Fruit fly (Drosophila melanogaster) whole organism, embryonic: Measurements from ENCODE around the gene Smox.
A peak's percentile ranks its signal among the peaks of the same experiment; 100 is the strongest.

Experiments used
- Abd-B ChIP-seq: fragments of 200-800 bp; sonication (Bioruptor generic); optimal IDR thresholded peaks from 2 replicates; lab custom pipeline; 2018; ENCODE audit warnings: missing biosample characterization, mild to moderate bottlenecking, missing genetic modification characterization, moderate library complexity
- Blimp-1 ChIP-seq: fragments of 200-800 bp; sonication (Bioruptor generic); optimal IDR thresholded peaks from 3 replicates; lab custom pipeline; 2018; ENCODE audit warnings: missing biosample characterization, missing genetic modification characterization, mild to moderate bottlenecking, moderate library complexity, missing genetic modification reagents
- CG10274 ChIP-seq: fragments of 200-800 bp; sonication (Bioruptor generic); optimal IDR thresholded peaks from 3 replicates; lab custom pipeline; 2017; ENCODE audit warnings: missing biosample characterization, mild to moderate bottlenecking, missing genetic modification characterization
- CG10321 ChIP-seq: fragments of 200-800 bp; sonication (Bioruptor generic); IDR thresholded peaks from 2 replicates; pipeline ENCODE4 v1.3.6; 2022; ENCODE audit warnings: missing biosample characterization, missing genetic modification characterization
- CG10543 ChIP-seq: fragments of 200-800 bp; sonication (Bioruptor generic); optimal IDR thresholded peaks from 3 replicates; lab custom pipeline; 2017; ENCODE audit warnings: missing biosample characterization, mild to moderate bottlenecking, missing genetic modification characterization, moderate library complexity
- CG10979 ChIP-seq: fragments of 200-800 bp; sonication (Bioruptor generic); optimal IDR thresholded peaks from 2 replicates; lab custom pipeline; 2018; ENCODE audit warnings: missing biosample characterization, mild to moderate bottlenecking, missing genetic modification characterization, moderate library complexity
- CG11504 ChIP-seq: fragments of 200-800 bp; sonication (Bioruptor generic); optimal IDR thresholded peaks from 3 replicates; lab custom pipeline; 2019; ENCODE audit warnings: missing biosample characterization, mild to moderate bottlenecking, missing genetic modification characterization, moderate library complexity
- CG11560 ChIP-seq: fragments of 200-800 bp; sonication (Bioruptor generic); IDR thresholded peaks from 3 replicates; pipeline ENCODE4 v1.3.6; 2022; ENCODE audit warnings: missing biosample characterization, missing genetic modification characterization
- CG12942 ChIP-seq: fragments of 200-800 bp; sonication (Bioruptor generic); optimal IDR thresholded peaks from 3 replicates; lab custom pipeline; 2016; ENCODE audit warnings: missing biosample characterization, missing genetic modification characterization
- CG14667 ChIP-seq: fragments of 200-800 bp; sonication (Bioruptor generic); IDR thresholded peaks from 2 replicates; pipeline ENCODE4 v1.3.6; 2022; ENCODE audit warnings: missing biosample characterization, missing genetic modification characterization
- CG16779 ChIP-seq: fragments of 200-800 bp; sonication (Bioruptor generic); IDR thresholded peaks from 2 replicates; pipeline ENCODE4 v1.3.6; 2022; ENCODE audit warnings: missing biosample characterization, missing genetic modification characterization
- CG2120 ChIP-seq: fragments of 200-800 bp; sonication (Bioruptor generic); optimal IDR thresholded peaks from 3 replicates; lab custom pipeline; 2016; ENCODE audit warnings: missing biosample characterization, missing genetic modification characterization
- CG2712 ChIP-seq: fragments of 200-800 bp; optimal IDR thresholded peaks from 3 replicates; lab custom pipeline; 2019; ENCODE audit warnings: missing biosample characterization, mild to moderate bottlenecking, missing genetic modification characterization, moderate library complexity
- CG3281 ChIP-seq: fragments of 200-800 bp; sonication (Bioruptor generic); optimal IDR thresholded peaks from 3 replicates; lab custom pipeline; 2017; ENCODE audit warnings: missing biosample characterization, mild to moderate bottlenecking, missing genetic modification characterization
- CG4424 ChIP-seq: fragments of 200-800 bp; sonication (Bioruptor generic); optimal IDR thresholded peaks from 3 replicates; lab custom pipeline; 2016; ENCODE audit warnings: missing biosample characterization, missing genetic modification characterization
- CG7556 ChIP-seq: fragments of 200-800 bp; sonication (Bioruptor generic); optimal IDR thresholded peaks from 2 replicates; lab custom pipeline; 2017; ENCODE audit warnings: missing biosample characterization, mild to moderate bottlenecking, missing genetic modification characterization
- Camta ChIP-seq: fragments of 200-800 bp; sonication (Bioruptor generic); optimal IDR thresholded peaks from 2 replicates; lab custom pipeline; 2016; ENCODE audit warnings: missing biosample characterization, missing genetic modification characterization
- Chrac-16 ChIP-seq: fragments of 200-800 bp; sonication (Bioruptor generic); optimal IDR thresholded peaks from 3 replicates; lab custom pipeline; 2016; ENCODE audit warnings: missing biosample characterization, missing genetic modification characterization
- CrebB ChIP-seq: fragments of 200-800 bp; sonication (Bioruptor generic); optimal IDR thresholded peaks from 3 replicates; lab custom pipeline; 2018; ENCODE audit warnings: missing biosample characterization, mild to moderate bottlenecking, missing genetic modification characterization
- D ChIP-seq, 2 experiments: fragments of 200-800 bp in 1 of 2; fragments of >200 bp in 1 of 2; sonication (Bioruptor generic) in 1 of 2; optimal IDR thresholded peaks; 2 replicates in 1 of 2; 3 replicates in 1 of 2; lab custom pipeline; 2017; ENCODE audit warnings: mild to moderate bottlenecking in 1 of 2, missing biosample characterization in 1 of 2, missing genetic modification characterization in 1 of 2, missing genetic modification reagents in 1 of 2
- Dbx ChIP-seq: fragments of 200-800 bp; sonication (Bioruptor generic); IDR thresholded peaks from 3 replicates; pipeline ENCODE4 v1.3.6; 2022; ENCODE audit warnings: missing biosample characterization, missing genetic modification characterization
- Hand ChIP-seq: fragments of 200-800 bp; sonication (Bioruptor generic); optimal IDR thresholded peaks from 2 replicates; lab custom pipeline; 2017; ENCODE audit warnings: mild to moderate bottlenecking, missing biosample characterization, missing genetic modification reagents, missing genetic modification characterization
- Hmx ChIP-seq: fragments of 200-800 bp; sonication (Bioruptor generic); optimal IDR thresholded peaks from 2 replicates; lab custom pipeline; 2016; ENCODE audit warnings: missing biosample characterization, missing genetic modification characterization
- Hsf ChIP-seq: fragments of 200-800 bp; sonication (Bioruptor generic); optimal IDR thresholded peaks from 3 replicates; lab custom pipeline; 2016; ENCODE audit warnings: missing biosample characterization, missing genetic modification characterization
- Ptx1 ChIP-seq: fragments of 200-800 bp; sonication (Bioruptor generic); IDR thresholded peaks from 2 replicates; pipeline ENCODE4 v1.3.6; 2022; ENCODE audit warnings: missing biosample characterization, missing genetic modification characterization
- Usf ChIP-seq: fragments of 200-800 bp; sonication (Bioruptor generic); optimal IDR thresholded peaks from 2 replicates; lab custom pipeline; 2017; ENCODE audit warnings: missing genotype, missing biosample characterization, missing genetic modification characterization
- ash1 ChIP-seq: fragments of 200-800 bp; sonication (Bioruptor generic); optimal IDR thresholded peaks from 2 replicates; lab custom pipeline; 2018; ENCODE audit warnings: missing biosample characterization, mild to moderate bottlenecking, missing genetic modification characterization
- bowl ChIP-seq: fragments of 200-800 bp; sonication (Bioruptor generic); IDR thresholded peaks from 2 replicates; pipeline ENCODE4 v1.3.6; 2022; ENCODE audit warnings: missing biosample characterization, missing genetic modification characterization
- chif ChIP-seq, 2 experiments: fragments of 200-800 bp; sonication (Bioruptor generic); optimal IDR thresholded peaks; 3 replicates each; lab custom pipeline; 2016; ENCODE audit warnings: missing biosample characterization in 2 of 2, missing genetic modification characterization in 2 of 2
- crol ChIP-seq: fragments of 200-800 bp; sonication (Bioruptor generic); IDR thresholded peaks from 2 replicates; pipeline ENCODE4 v1.3.6; 2022; ENCODE audit warnings: missing biosample characterization, missing genetic modification characterization
- emc ChIP-seq: fragments of 200-800 bp; sonication (Bioruptor generic); optimal IDR thresholded peaks from 2 replicates; lab custom pipeline; 2016; ENCODE audit warnings: missing biosample characterization, missing genetic modification characterization
- eyg ChIP-seq: fragments of 200-800 bp; sonication (Bioruptor generic); optimal IDR thresholded peaks from 3 replicates; lab custom pipeline; 2016; ENCODE audit warnings: missing biosample characterization, missing genetic modification characterization
- fd96Cb ChIP-seq: fragments of 200-800 bp; sonication (Bioruptor generic); optimal IDR thresholded peaks from 2 replicates; lab custom pipeline; 2018; ENCODE audit warnings: missing biosample characterization, mild to moderate bottlenecking, missing genetic modification characterization, moderate library complexity
- gfzf ChIP-seq: fragments of 200-800 bp; sonication (Bioruptor generic); optimal IDR thresholded peaks from 2 replicates; lab custom pipeline; 2016; ENCODE audit warnings: missing biosample characterization, mild to moderate bottlenecking, missing genetic modification characterization, moderate library complexity
- hkb ChIP-seq, 2 experiments: fragments of 200-800 bp in 1 of 2; fragments of >200 bp in 1 of 2; sonication (Bioruptor generic) in 1 of 2; IDR thresholded peaks in 1 of 2; optimal IDR thresholded peaks in 1 of 2; 2 replicates each; pipeline versions ENCODE4 v1.3.6 to Lab custom; 2017 to 2022; ENCODE audit warnings: missing biosample characterization in 1 of 2, missing genetic modification characterization in 1 of 2
- ind ChIP-seq: fragments of 200-800 bp; sonication (Bioruptor generic); optimal IDR thresholded peaks from 3 replicates; lab custom pipeline; 2016; ENCODE audit warnings: missing biosample characterization, missing genetic modification characterization
- lab ChIP-seq: fragments of 200-800 bp; sonication (Bioruptor generic); optimal IDR thresholded peaks from 3 replicates; lab custom pipeline; 2017; ENCODE audit warnings: missing biosample characterization, missing genetic modification characterization, mild to moderate bottlenecking, moderate library complexity, missing genetic modification reagents
- nau ChIP-seq: fragments of 200-800 bp; sonication (Bioruptor generic); optimal IDR thresholded peaks from 3 replicates; lab custom pipeline; 2017; ENCODE audit warnings: missing biosample characterization, mild to moderate bottlenecking, missing genetic modification characterization, missing genetic modification reagents
- p53 ChIP-seq: fragments of 200-800 bp; sonication (Bioruptor generic); optimal IDR thresholded peaks from 2 replicates; lab custom pipeline; 2016; ENCODE audit warnings: missing biosample characterization, missing genetic modification characterization
- peb ChIP-seq: fragments of 200-800 bp; sonication (Bioruptor generic); IDR thresholded peaks from 2 replicates; pipeline ENCODE4 v1.3.6; 2022; ENCODE audit warnings: missing biosample characterization, missing genetic modification characterization
- pros ChIP-seq: fragments of 200-800 bp; sonication (Bioruptor generic); optimal IDR thresholded peaks from 3 replicates; lab custom pipeline; 2019; ENCODE audit warnings: missing biosample characterization, mild to moderate bottlenecking, missing genetic modification characterization, moderate library complexity
- rib ChIP-seq: fragments of 200-800 bp; sonication (Bioruptor generic); IDR thresholded peaks from 2 replicates; pipeline ENCODE4 v1.3.6; 2022; ENCODE audit warnings: missing biosample characterization, missing genetic modification characterization
- scrt ChIP-seq: fragments of 200-800 bp; sonication (Bioruptor generic); optimal IDR thresholded peaks from 2 replicates; lab custom pipeline; 2018; ENCODE audit warnings: missing biosample characterization, mild to moderate bottlenecking, missing genetic modification characterization, moderate library complexity
- sna ChIP-seq: fragments of 200-800 bp; sonication (Bioruptor generic); IDR thresholded peaks from 2 replicates; pipeline ENCODE4 v1.3.6; 2022; ENCODE audit warnings: missing biosample characterization, missing genetic modification characterization; ENCODE audit not compliant: partially characterized antibody
- sug ChIP-seq: fragments of 200-800 bp; optimal IDR thresholded peaks from 2 replicates; lab custom pipeline; 2019; ENCODE audit warnings: missing biosample characterization, mild to moderate bottlenecking, missing genetic modification characterization, moderate library complexity
- tll ChIP-seq, 2 experiments: fragments of 200-800 bp in 1 of 2; fragments of >200 bp in 1 of 2; sonication (Bioruptor generic) in 1 of 2; optimal IDR thresholded peaks; 2 replicates each; lab custom pipeline; 2017 to 2019; ENCODE audit warnings: missing biosample characterization in 2 of 2, missing genetic modification characterization in 2 of 2, mild to moderate bottlenecking in 1 of 2, moderate library complexity in 1 of 2
- ttk ChIP-seq: fragments of 200-800 bp; sonication (Bioruptor generic); IDR thresholded peaks from 2 replicates; pipeline ENCODE4 v2.1.2; 2022; ENCODE audit warnings: missing biosample characterization, missing genetic modification characterization

Smox gene

dm6 chrX:8113386-8114279, 28.4 kb downstream of the Smox start (continued):
- TF ChIP-seq pros (GFP tag; lab: Kevin White, UChicago) (no peak), Abd-B (GFP tag; lab: Kevin White, UChicago) (peak; percentile 23), eyg (peak; percentile 43), CG11504 (tag; lab: Kevin White, UChicago) (peak; percentile 62), peb (no peak), sug (tag; lab: Kevin White, UChicago) (peak; percentile 20), p53 (GFP tag; lab: Kevin White, UChicago) (no peak), CG12942 (GFP tag; lab: Kevin White, UChicago) (peak; percentile 19), rib (0 out of 2 replicates have a peak, but pooled peaks have one; percentile 52), Blimp-1 (GFP tag; lab: Kevin White, UChicago) (peak; percentile 17), Camta (peak; percentile 30), emc (GFP tag; lab: Kevin White, UChicago) (peak; percentile 36), crol (GFP tag; lab: Robert Waterston, UW) (no peak), Ptx1 (GFP tag; lab: Robert Waterston, UW) (peak; percentile 67), CG2712 (tag; lab: Kevin White, UChicago) (peak; percentile 38), sna (no peak), CG4424 (GFP tag; lab: Kevin White, UChicago) (peak; percentile 4), ash1 (GFP tag; lab: Kevin White, UChicago) (no peak), CrebB (tag; lab: Kevin White, UChicago) (peak; percentile 51), CG14667 (GFP tag; lab: Robert Waterston, UW) (peak; percentile 35; the same call in 1 of the 2 replicates), bowl (no peak), Hmx (GFP tag; lab: Kevin White, UChicago) (peak; percentile 37), fd96Cb (peak; percentile 7), tll (GFP tag; optimal IDR thresholded peaks at IDR 0.05; lab: Kevin White, UChicago) (no peak), CG10979 (tag; lab: Kevin White, UChicago) (no peak), ttk (GFP tag; lab: Robert Waterston, UW) (peak; percentile 25; the same call in 1 of the 2 replicates), Dbx (GFP tag; lab: Robert Waterston, UW) (peak; percentile 84), CG2120 (peak; percentile 91), CG3281 (GFP tag; lab: Kevin White, UChicago) (peak; percentile 79), CG10543 (GFP tag; lab: Kevin White, UChicago) (no peak), CG10274 (peak; percentile 38), scrt (GFP tag; lab: Kevin White, UChicago) (peak; percentile 52), CG16779 (0 out of 2 replicates have a peak, but pooled peaks have one; percentile 32), CG11560 (tag; lab: Robert Waterston, UW) (0 out of 3 replicates have a peak, but pooled peaks have one; percentile 40), Hand (peak; percentile 20), nau (no peak), hkb (optimal IDR thresholded peaks at IDR 0.05; lab: Kevin White, UChicago) (no peak), hkb (GFP tag; IDR thresholded peaks at IDR 0.05; lab: Robert Waterston, UW) (peak; percentile 41; the same call in 1 of the 2 replicates), Usf (GFP tag; lab: Kevin White, UChicago) (peak; percentile 8), ind (peak; percentile 56), D (optimal IDR thresholded peaks at IDR 0.05; lab: Kevin White, UChicago) (no peak), D (GFP tag; optimal IDR thresholded peaks at IDR 0.05; lab: Kevin White, UChicago) (no peak), Hsf (GFP tag; lab: Kevin White, UChicago) (peak; percentile 51), Chrac-16 (GFP tag; lab: Kevin White, UChicago) (peak; percentile 23), lab (GFP tag; lab: Kevin White, UChicago) (peak; percentile 89), chif (GFP tag; optimal IDR thresholded peaks at IDR 0.05; lab: Kevin White, UChicago) (peak in 1 of 2 experiments; percentile 5), gfzf (GFP tag; lab: Kevin White, UChicago) (no peak), CG10321 (GFP tag; lab: Robert Waterston, UW) (no peak), CG7556 (GFP tag; lab: Kevin White, UChicago) (peak; percentile 33)
